Worm (Caenorhabditis elegans): Measurements from ENCODE around the gene Y62H9A.14.

DNA sequence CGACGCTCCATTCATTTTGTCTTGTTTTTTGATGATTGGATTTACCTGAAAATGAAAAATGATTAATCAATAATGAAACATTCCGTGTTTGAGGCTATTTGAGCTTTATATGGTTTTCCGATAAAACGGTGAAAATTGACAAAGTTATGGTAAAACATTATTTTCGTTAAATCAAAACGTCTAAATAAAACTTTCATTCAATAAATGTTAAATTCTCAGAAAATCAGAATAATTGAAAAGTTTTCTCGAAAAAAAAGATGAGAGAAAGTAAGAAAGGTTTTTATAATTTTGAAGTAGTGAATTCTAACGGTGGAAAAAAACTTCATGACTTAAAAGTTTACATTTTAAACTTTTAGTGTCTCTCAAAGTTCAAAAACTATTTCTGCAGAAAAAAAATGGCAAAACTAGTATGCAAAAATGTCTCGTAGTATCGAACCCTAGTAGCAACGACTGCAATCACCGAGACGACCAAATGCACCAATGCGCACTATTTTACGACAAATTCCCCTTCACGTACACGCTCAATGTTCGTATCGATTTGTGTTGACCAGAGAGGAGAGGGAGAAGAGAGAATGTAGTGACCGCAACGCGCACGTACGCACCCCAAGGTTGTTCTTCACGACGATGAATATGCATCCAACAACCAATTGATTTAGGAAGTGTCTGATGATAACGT lies 25.9 kb downstream of the Y62H9A.14 start, which contains the start of gene nfya-1:
- no peak for TF ChIP-seq B0019.2 (GFP tag; conservative IDR thresholded peaks at IDR 0.05)
- TF ChIP-seq rec-8 (tag; optimal IDR thresholded peaks at IDR 0.05) = no peak
- TF ChIP-seq dpl-1 (GFP tag; optimal IDR thresholded peaks at IDR 0.05) = no peak
- TF ChIP-seq ceh-100 (GFP tag; IDR thresholded peaks at IDR 0.05) = no peak
- TF ChIP-seq unc-62 (GFP tag; optimal IDR thresholded peaks at IDR 0.05) = no peak
- TF ChIP-seq lin-35 (GFP tag; optimal IDR thresholded peaks at IDR 0.05) = no peak
- no peak for TF ChIP-seq F10E7.11 (tag; optimal IDR thresholded peaks at IDR 0.05)
- no peak for TF ChIP-seq F57A8.1 (GFP tag; optimal IDR thresholded peaks at IDR 0.05)
- TF ChIP-seq snpc-1.1 (tag; optimal IDR thresholded peaks at IDR 0.05; ENCODE audit: insufficient read depth) = no peak
- TF ChIP-seq F37B4.10 (GFP tag; IDR thresholded peaks at IDR 0.05) = no peak
- no peak for TF ChIP-seq hsf-1 (GFP tag; IDR thresholded peaks at IDR 0.05)
- TF ChIP-seq F57C9.4 (tag; optimal IDR thresholded peaks at IDR 0.05) = no peak

Data from whole organism, young adult.